Fruit fly (Drosophila melanogaster): ENCODE data around the gene CG14053.

CG14053 gene

dm6 chrX:2166129-2166528 is 27.6 kb downstream of the CG14053 start:
- TF ChIP-seq CG17806 (tag; optimal IDR thresholded peaks at IDR 0.05) (no peak), fd96Ca (GFP tag; IDR thresholded peaks at IDR 0.05) (peak; percentile 87), D1 (tag; optimal IDR thresholded peaks at IDR 0.05) (no peak), CG15710 (tag; optimal IDR thresholded peaks at IDR 0.05) (no peak), CG4496 (GFP tag; IDR thresholded peaks at IDR 0.05) (peak; percentile 90), rn (GFP tag; IDR thresholded peaks at IDR 0.05) (peak; percentile 49; the same call in 1 of the 2 replicates), CG10348 (GFP tag; IDR thresholded peaks at IDR 0.05) (0 out of 2 replicates have a peak, but pooled peaks have one; percentile 47), gl (tag; optimal IDR thresholded peaks at IDR 0.05) (no peak), CG8159 (tag; optimal IDR thresholded peaks at IDR 0.05) (no peak), CG14655 (GFP tag; optimal IDR thresholded peaks at IDR 0.05) (no peak), Ets98B (GFP tag; IDR thresholded peaks at IDR 0.05) (peak; percentile 85), CG34367 (tag; optimal IDR thresholded peaks at IDR 0.05) (no peak), Snoo (tag; optimal IDR thresholded peaks at IDR 0.05) (no peak), CG13204 (GFP tag; optimal IDR thresholded peaks at IDR 0.05) (no peak), CG32121 (GFP tag; IDR thresholded peaks at IDR 0.05) (peak; percentile 69), EcR (GFP tag; optimal IDR thresholded peaks at IDR 0.05) (no peak), CG9948 (tag; optimal IDR thresholded peaks at IDR 0.05) (no peak), Pif1B (GFP tag; optimal IDR thresholded peaks at IDR 0.05) (no peak), Pif1A (GFP tag; optimal IDR thresholded peaks at IDR 0.05) (no peak), CG12605 (GFP tag; IDR thresholded peaks at IDR 0.05) (peak; percentile 64), CG8301 (tag; optimal IDR thresholded peaks at IDR 0.05) (peak; percentile 80)

- TF ChIP-seq CG9948 (tag; optimal IDR thresholded peaks at IDR 0.05) (no peak), rn (GFP tag; IDR thresholded peaks at IDR 0.05) (no peak), Pif1B (GFP tag; optimal IDR thresholded peaks at IDR 0.05) (no peak), EcR (GFP tag; optimal IDR thresholded peaks at IDR 0.05) (no peak), Ets98B (GFP tag; IDR thresholded peaks at IDR 0.05) (peak; percentile 81), gl (tag; optimal IDR thresholded peaks at IDR 0.05) (no peak), CG8301 (tag; optimal IDR thresholded peaks at IDR 0.05) (peak; percentile 16), CG10348 (GFP tag; IDR thresholded peaks at IDR 0.05) (peak; percentile 36; the same call in 1 of the 2 replicates), CG12605 (GFP tag; IDR thresholded peaks at IDR 0.05) (0 out of 2 replicates have a peak, but pooled peaks have one; percentile 15), CG32121 (GFP tag; IDR thresholded peaks at IDR 0.05) (peak; percentile 82), fd96Ca (GFP tag; IDR thresholded peaks at IDR 0.05) (peak; percentile 80), CG34367 (tag; optimal IDR thresholded peaks at IDR 0.05) (no peak), Snoo (tag; optimal IDR thresholded peaks at IDR 0.05) (no peak), CG4496 (GFP tag; IDR thresholded peaks at IDR 0.05) (peak; percentile 79)
These were observed 28.3 kb downstream of the CG14053 start for dm6 chrX:2165394-2165793.

- TF ChIP-seq EcR (GFP tag; optimal IDR thresholded peaks at IDR 0.05) (no peak), CG34367 (tag; optimal IDR thresholded peaks at IDR 0.05) (no peak), CG13204 (GFP tag; optimal IDR thresholded peaks at IDR 0.05) (no peak)
These were observed 30.4 kb downstream of the CG14053 start for dm6 chrX:2163358-2163757.

DNA sequence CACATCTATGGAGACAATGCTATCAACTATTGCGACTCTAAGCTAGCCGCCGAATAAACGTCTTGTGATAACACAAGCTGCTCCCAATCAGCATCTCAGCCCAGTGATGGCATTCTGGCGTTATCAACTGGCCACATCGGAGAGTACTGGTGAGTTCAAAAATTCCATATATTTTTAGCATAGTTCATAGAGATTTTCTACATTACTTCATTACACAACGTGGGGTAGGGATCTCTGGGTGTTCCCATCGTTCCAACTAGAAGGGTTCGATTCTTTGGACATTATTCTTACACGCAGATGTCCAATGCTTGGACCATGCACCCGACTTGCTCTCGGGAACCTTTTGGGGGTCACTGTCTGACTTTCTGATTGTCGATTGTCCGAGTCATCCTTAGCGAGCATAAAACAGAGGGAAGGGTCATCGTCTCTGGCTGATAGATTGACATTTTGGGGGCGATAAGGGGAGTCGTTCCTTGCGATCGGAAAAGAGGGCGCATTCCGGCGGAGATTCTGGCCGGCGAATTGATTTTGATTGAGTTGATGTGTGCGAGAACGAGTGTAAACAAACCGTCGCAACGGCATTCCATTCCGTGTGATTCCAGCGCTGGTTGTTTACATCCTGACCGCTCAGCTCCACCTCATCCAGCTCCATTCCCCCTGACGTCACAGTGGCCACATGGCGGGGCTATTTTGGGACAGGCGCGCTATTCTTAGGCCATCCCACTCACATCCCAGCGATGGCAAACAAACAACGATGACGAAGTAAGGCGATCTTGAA is 31.4 kb downstream of the CG14053 start, which contains the start of the genes Cyp4d1 and CG3630:
Gene Cyp4d1, minus strand, starts transcription at position 51 of the 778 bp plus-strand sequence.
Gene CG3630, plus strand, starts transcription at position 67 of the 778 bp plus-strand sequence.
- no peak for TF ChIP-seq Pif1B (GFP tag; optimal IDR thresholded peaks at IDR 0.05)
- no peak for TF ChIP-seq CG8159 (tag; optimal IDR thresholded peaks at IDR 0.05)
- no peak for TF ChIP-seq Ets98B (GFP tag; IDR thresholded peaks at IDR 0.05)
- no peak for TF ChIP-seq D1 (tag; optimal IDR thresholded peaks at IDR 0.05)
- no peak for TF ChIP-seq CG34367 (tag; optimal IDR thresholded peaks at IDR 0.05)
- TF ChIP-seq Pif1A (GFP tag; optimal IDR thresholded peaks at IDR 0.05) = no peak
- TF ChIP-seq CG12605 (GFP tag; IDR thresholded peaks at IDR 0.05) = no peak
- no peak for TF ChIP-seq rn (GFP tag; IDR thresholded peaks at IDR 0.05)
- no peak for TF ChIP-seq CG8301 (tag; optimal IDR thresholded peaks at IDR 0.05)
- no peak for TF ChIP-seq CG17806 (tag; optimal IDR thresholded peaks at IDR 0.05)
- no peak for TF ChIP-seq fd96Ca (GFP tag; IDR thresholded peaks at IDR 0.05)
- no peak for TF ChIP-seq Snoo (tag; optimal IDR thresholded peaks at IDR 0.05)

DNA sequence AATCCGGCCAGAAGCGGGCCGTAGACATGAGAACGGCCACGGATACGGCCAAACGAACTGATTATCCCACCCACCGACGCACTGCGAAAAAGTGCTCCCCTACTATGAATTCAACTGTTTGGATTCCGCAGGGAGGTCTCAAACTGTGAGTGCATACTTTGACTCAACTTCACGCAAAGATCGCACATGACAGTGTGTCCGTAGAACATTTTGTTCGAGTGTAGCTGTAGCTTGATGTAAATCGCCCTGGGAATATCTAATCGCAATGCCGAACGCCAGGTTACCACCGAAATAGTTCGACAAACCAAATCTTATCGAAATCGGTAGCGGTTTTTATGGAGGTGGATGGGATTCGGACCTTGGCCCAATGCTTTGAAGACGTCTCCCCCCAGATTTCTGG is 32.7 kb downstream of the CG14053 start:
- TF ChIP-seq CG14655 (GFP tag; optimal IDR thresholded peaks at IDR 0.05) (no peak), CG15710 (tag; optimal IDR thresholded peaks at IDR 0.05) (no peak), CG4496 (GFP tag; IDR thresholded peaks at IDR 0.05) (no peak)

- TF ChIP-seq fd96Ca (GFP tag; IDR thresholded peaks at IDR 0.05) (no peak), rn (GFP tag; IDR thresholded peaks at IDR 0.05) (no peak), CG4496 (GFP tag; IDR thresholded peaks at IDR 0.05) (no peak), CG8301 (tag; optimal IDR thresholded peaks at IDR 0.05) (no peak), CG12605 (GFP tag; IDR thresholded peaks at IDR 0.05) (no peak), CG34367 (tag; optimal IDR thresholded peaks at IDR 0.05) (no peak), EcR (GFP tag; optimal IDR thresholded peaks at IDR 0.05) (no peak), CG10348 (GFP tag; IDR thresholded peaks at IDR 0.05) (no peak)
These were observed 35.0 kb downstream of the CG14053 start, which contains the start of gene wapl for dm6 chrX:2158668-2159163. wapl (minus strand) TSS chrX:2158983.

All from whole organism, pupa.